Fruit fly (Drosophila melanogaster): ENCODE measurements around the gene CG18476.
A peak's percentile ranks its signal among the peaks of the same experiment; 100 is the strongest.

Gene CG18476

dm6 chr3R:11673955-11674663 is 3.8 kb downstream of the CG18476 start, which contains the start of gene CG14715 (continued):
- peak; percentile 65 for TF ChIP-seq knrl (GFP tag; IDR thresholded peaks at IDR 0.05; ENCODE audit: partially characterized antibody)
- no peak for TF ChIP-seq Dref (GFP tag; IDR thresholded peaks at IDR 0.05)
- TF ChIP-seq CG1832 (GFP tag; optimal IDR thresholded peaks at IDR 0.05) = no peak
- TF ChIP-seq Aef1 (GFP tag; IDR thresholded peaks at IDR 0.05) = no peak
- peak; percentile 51 for TF ChIP-seq CG13624 (GFP tag; optimal IDR thresholded peaks at IDR 0.05)
- TF ChIP-seq tap (tag; optimal IDR thresholded peaks at IDR 0.05) = no peak
- peak; percentile 63 for TF ChIP-seq CG14441 (GFP tag; IDR thresholded peaks at IDR 0.05)
- no peak for TF ChIP-seq CG1603 (tag; optimal IDR thresholded peaks at IDR 0.05)
- no peak for TF ChIP-seq CG4282 (GFP tag; optimal IDR thresholded peaks at IDR 0.05)
- peak; percentile 40; the same call in 1 of the 2 replicates for TF ChIP-seq CG9932 (GFP tag; IDR thresholded peaks at IDR 0.05)
- TF ChIP-seq ara (GFP tag; IDR thresholded peaks at IDR 0.05) = no peak
- no peak for TF ChIP-seq NfI (GFP tag; optimal IDR thresholded peaks at IDR 0.05)
- peak; percentile 47 for TF ChIP-seq NC2β (GFP tag; optimal IDR thresholded peaks at IDR 0.05)
- peak; percentile 89 for TF ChIP-seq Lhr (GFP tag; optimal IDR thresholded peaks at IDR 0.05)
- peak; percentile 43 for TF ChIP-seq Antp (GFP tag; optimal IDR thresholded peaks at IDR 0.05)
- TF ChIP-seq Sox100B (GFP tag; optimal IDR thresholded peaks at IDR 0.05) = no peak
- TF ChIP-seq lmd (GFP tag; IDR thresholded peaks at IDR 0.05) = peak; percentile 49; the same call in 1 of the 2 replicates
- no peak for TF ChIP-seq Mrtf (GFP tag; IDR thresholded peaks at IDR 0.05)
- peak; percentile 13 for TF ChIP-seq Mes4 (GFP tag; optimal IDR thresholded peaks at IDR 0.05)
- peak; percentile 4 for TF ChIP-seq Elba2 (GFP tag; optimal IDR thresholded peaks at IDR 0.05)
- no peak for TF ChIP-seq odd (GFP tag; optimal IDR thresholded peaks at IDR 0.05)
- peak; percentile 46 for TF ChIP-seq inv (GFP tag; IDR thresholded peaks at IDR 0.05; ENCODE audit: partially characterized antibody)
- TF ChIP-seq ato (GFP tag; IDR thresholded peaks at IDR 0.05; ENCODE audit: partially characterized antibody) = no peak
- peak; percentile 52; the same call in 1 of the 2 replicates for TF ChIP-seq GATAe (GFP tag; conservative IDR thresholded peaks at IDR 0.05)
- peak; percentile 34 for TF ChIP-seq CG8388 (GFP tag; optimal IDR thresholded peaks at IDR 0.05)
- peak; percentile 51 for TF ChIP-seq pho (GFP tag; optimal IDR thresholded peaks at IDR 0.05)
- no peak for TF ChIP-seq CrebB (tag; optimal IDR thresholded peaks at IDR 0.05)
- TF ChIP-seq Spps (tag; optimal IDR thresholded peaks at IDR 0.05) = no peak
- TF ChIP-seq CG33557 (GFP tag; optimal IDR thresholded peaks at IDR 0.05) = no peak
- TF ChIP-seq stc (GFP tag; IDR thresholded peaks at IDR 0.05) = no peak
- TF ChIP-seq amos (GFP tag; IDR thresholded peaks at IDR 0.05; ENCODE audit: partially characterized antibody) = no peak; the same call in 1 of the 2 replicates
- TF ChIP-seq gfzf (GFP tag; optimal IDR thresholded peaks at IDR 0.05) = peak; percentile 85
- TF ChIP-seq exex (tag; optimal IDR thresholded peaks at IDR 0.05) = peak; percentile 10
- TF ChIP-seq pan (optimal IDR thresholded peaks at IDR 0.05) = no peak
- TF ChIP-seq pan (GFP tag; optimal IDR thresholded peaks at IDR 0.05 in 1 of 2, IDR thresholded peaks at IDR 0.05 in 1 of 2) = peak in 1 of 2 experiments; percentile 58
- TF ChIP-seq CG12744 (GFP tag; optimal IDR thresholded peaks at IDR 0.05) = peak; percentile 13
- TF ChIP-seq Poxn (GFP tag; IDR thresholded peaks at IDR 0.05) = no peak
- no peak for TF ChIP-seq Asciz (GFP tag; optimal IDR thresholded peaks at IDR 0.05)
- peak; percentile 59 for TF ChIP-seq Hsf (GFP tag; optimal IDR thresholded peaks at IDR 0.05)
- no peak for TF ChIP-seq CG2199 (GFP tag; IDR thresholded peaks at IDR 0.05)
- TF ChIP-seq CG17802 (tag; optimal IDR thresholded peaks at IDR 0.05) = peak; percentile 65
- no peak for TF ChIP-seq bbx (GFP tag; IDR thresholded peaks at IDR 0.05; ENCODE audit: partially characterized antibody)
- TF ChIP-seq CG32767 (GFP tag; IDR thresholded peaks at IDR 0.05) = no peak
- TF ChIP-seq tll (GFP tag; optimal IDR thresholded peaks at IDR 0.05) = peak in 1 of 2 experiments; percentile 10
- 0 out of 3 replicates have a peak, but pooled peaks have one; percentile 15 for TF ChIP-seq CG11695 (GFP tag; IDR thresholded peaks at IDR 0.05)
- TF ChIP-seq gro (GFP tag; optimal IDR thresholded peaks at IDR 0.05) = peak; percentile 28
- no peak for TF ChIP-seq hth (optimal IDR thresholded peaks at IDR 0.05)
- no peak; the same call in 1 of the 2 replicates for TF ChIP-seq esg (GFP tag; conservative IDR thresholded peaks at IDR 0.05)
- TF ChIP-seq psq (GFP tag; optimal IDR thresholded peaks at IDR 0.05) = no peak
- TF ChIP-seq kah (GFP tag; optimal IDR thresholded peaks at IDR 0.05) = no peak
